Worm (Caenorhabditis elegans) whole organism, early embryonic: ENCODE measurements around the gene dyf-17.
"Not testable (repeated sequence)": the region's sequence is repeated elsewhere in the genome, so short reads cannot be mapped to it uniquely, and the experiment has no call there.

Source experiments
- B0310.2 ChIP-seq: sonication (generic microtip); optimal IDR thresholded peaks from 2 replicates; lab custom pipeline; 2016; ENCODE audit warnings: mild to moderate bottlenecking, missing genetic modification characterization, missing compliant biosample characterization
- F13C5.2 ChIP-seq: sonication (generic microtip); optimal IDR thresholded peaks from 2 replicates; lab custom pipeline; 2017; ENCODE audit warnings: mild to moderate bottlenecking, missing genetic modification characterization, inconsistent platforms, missing compliant biosample characterization
- aly-1 ChIP-seq: sonication (generic microtip); optimal IDR thresholded peaks from 2 replicates; lab custom pipeline; 2016; ENCODE audit warnings: missing genetic modification characterization, missing compliant biosample characterization
- ama-1 ChIP-seq: fragments of 150-350 bp; optimal IDR thresholded peaks from 2 replicates; lab custom pipeline; 2014
- ceh-13 ChIP-seq: fragments of 200-800 bp; sonication (Bioruptor generic); optimal IDR thresholded peaks from 2 replicates; lab custom pipeline; 2018; ENCODE audit warnings: mild to moderate bottlenecking, missing genetic modification characterization, missing compliant biosample characterization
- ceh-36 ChIP-seq: sonication (generic microtip); optimal IDR thresholded peaks from 2 replicates; lab custom pipeline; 2016; ENCODE audit warnings: missing genetic modification characterization, inconsistent platforms, missing compliant biosample characterization
- ets-7 ChIP-seq: sonication (generic microtip); optimal IDR thresholded peaks from 2 replicates; lab custom pipeline; 2016; ENCODE audit warnings: missing genotype, missing genetic modification characterization, missing compliant biosample characterization
- flt-1 ChIP-seq: fragments of 200-800 bp; sonication (Bioruptor generic); IDR thresholded peaks from 2 replicates; pipeline ENCODE4 v1.3.6; 2022; ENCODE audit warnings: missing genetic modification characterization, missing compliant biosample characterization
- hmbx-1 ChIP-seq: sonication (generic microtip); optimal IDR thresholded peaks from 2 replicates; lab custom pipeline; 2016; ENCODE audit warnings: mild to moderate bottlenecking, missing genetic modification characterization, missing compliant biosample characterization
- hmg-4 ChIP-seq: fragments of 200-800 bp; sonication (Bioruptor generic); optimal IDR thresholded peaks from 2 replicates; lab custom pipeline; 2018; ENCODE audit warnings: mild to moderate bottlenecking, missing genetic modification characterization, missing compliant biosample characterization
- hnd-1 ChIP-seq: sonication (generic microtip); optimal IDR thresholded peaks from 2 replicates; lab custom pipeline; 2016; ENCODE audit warnings: missing genetic modification characterization, missing compliant biosample characterization
- pes-1 ChIP-seq: fragments of 200-800 bp; sonication (Bioruptor generic); IDR thresholded peaks from 2 replicates; pipeline ENCODE4 v1.3.6; 2022; ENCODE audit warnings: missing genetic modification reagents, missing genetic modification characterization, missing compliant biosample characterization
- scrt-1 ChIP-seq: fragments of 200-800 bp; sonication (Bioruptor generic); IDR thresholded peaks from 2 replicates; pipeline ENCODE4 v1.3.6; 2022; ENCODE audit warnings: missing genetic modification characterization, missing compliant biosample characterization
- sea-1 ChIP-seq: fragments of 200-800 bp; sonication (Bioruptor generic); conservative IDR thresholded peaks from 2 replicates; pipeline ENCODE4 v1.3.6; 2022; ENCODE audit warnings: missing genetic modification characterization, missing compliant biosample characterization
- tbx-11 ChIP-seq: fragments of 200-800 bp; sonication (Bioruptor generic); IDR thresholded peaks from 2 replicates; pipeline ENCODE4 v1.3.6; 2022; ENCODE audit warnings: missing genetic modification characterization, missing compliant biosample characterization
- tbx-37 ChIP-seq: fragments of 200-800 bp; sonication (Bioruptor generic); conservative IDR thresholded peaks from 2 replicates; pipeline ENCODE4 v1.3.6; 2022; ENCODE audit warnings: missing genetic modification reagents, missing genetic modification characterization, missing compliant biosample characterization
- tra-4 ChIP-seq: sonication (generic microtip); optimal IDR thresholded peaks from 2 replicates; lab custom pipeline; 2017; ENCODE audit warnings: missing genetic modification characterization, missing compliant biosample characterization

The dyf-17 gene

DNA sequence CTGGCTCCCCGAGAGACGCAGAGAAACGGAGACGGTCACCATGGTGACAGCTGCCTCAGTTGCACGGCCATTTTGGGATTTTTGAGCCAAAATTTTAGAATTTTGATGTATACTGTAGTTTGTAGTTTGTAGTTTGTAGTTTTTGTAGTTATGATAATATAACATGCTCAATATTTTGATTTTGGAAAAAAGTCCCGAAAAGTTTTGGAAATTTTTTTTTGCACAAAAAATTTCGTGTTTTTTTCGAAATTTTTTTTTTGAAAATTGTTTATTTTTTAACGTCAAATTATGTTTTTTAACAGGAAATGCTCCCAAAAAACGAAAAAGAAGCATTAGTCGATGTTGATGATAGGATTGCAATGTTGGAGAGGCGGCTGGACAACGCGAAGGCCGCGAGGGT, at the start of gene dyf-17:
dyf-17 (plus strand) TSS at position 301 of the 400 bp plus-strand sequence.
- TF ChIP-seq hnd-1 (tag; lab: Kevin White, UChicago) (no peak), hmg-4 (GFP tag; lab: Kevin White, UChicago) (no peak), flt-1 (GFP tag; lab: Robert Waterston, UW) (no peak), pes-1 (no peak), ets-7 (tag; lab: Kevin White, UChicago) (no peak), tbx-11 (GFP tag; lab: Robert Waterston, UW) (no peak), B0310.2 (tag; lab: Kevin White, UChicago) (no peak), tra-4 (tag; lab: Kevin White, UChicago) (no peak), ama-1 (lab: Kevin White, UChicago) (no peak), F13C5.2 (no peak), ceh-13 (GFP tag; lab: Kevin White, UChicago) (no peak), hmbx-1 (no peak), tbx-37 (no peak), ceh-36 (tag; lab: Kevin White, UChicago) (no peak), sea-1 (GFP tag; lab: Robert Waterston, UW) (no peak)

DNA sequence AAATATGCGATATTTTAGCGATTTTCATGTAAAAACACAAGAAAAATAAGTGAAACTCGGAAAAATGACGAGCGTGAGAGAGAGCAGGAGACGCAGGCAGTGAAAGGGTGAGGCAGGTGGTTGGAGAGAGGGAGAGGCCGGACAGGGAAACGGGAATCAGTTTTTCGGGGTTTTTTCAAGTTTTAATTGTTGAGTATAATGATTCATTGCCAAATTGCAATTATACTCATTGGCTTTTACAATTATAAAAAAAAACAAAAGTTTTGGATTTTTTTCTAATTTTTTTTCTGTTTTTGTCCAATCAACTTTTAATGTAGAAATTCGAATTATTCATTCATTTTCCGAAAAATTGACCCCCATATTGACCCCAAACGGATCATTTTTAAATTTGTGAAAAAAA, 44.8 kb upstream of the dyf-17 start, which contains the start of gene nhr-95:
nhr-95 (minus strand) TSS at position 101 of the 400 bp plus-strand sequence.
- TF ChIP-seq ets-7 (tag; lab: Kevin White, UChicago) (no peak), scrt-1 (GFP tag; lab: Robert Waterston, UW) (0 out of 2 replicates have a peak, but pooled peaks have one; percentile 55)

DNA sequence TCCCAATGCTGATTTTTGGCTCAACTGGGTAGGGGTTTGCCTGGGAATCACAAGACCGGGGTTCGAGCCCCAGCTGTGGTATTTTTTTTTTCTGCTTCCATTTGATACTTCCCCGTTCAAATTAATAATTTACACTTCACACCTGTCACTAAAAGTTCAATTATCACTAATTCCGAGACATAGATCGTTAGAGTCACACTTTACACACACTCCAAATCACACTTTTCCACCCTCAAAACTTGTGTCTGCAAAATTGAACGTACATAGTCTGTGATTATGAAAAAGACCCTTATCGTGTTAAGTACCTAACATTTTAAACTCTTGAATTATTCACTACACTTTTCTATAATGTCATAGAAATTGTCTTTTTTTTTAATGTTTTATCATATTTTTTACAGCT, 43.5 kb upstream of the dyf-17 start:
- TF ChIP-seq hmg-4 (GFP tag; lab: Kevin White, UChicago) (no peak), F13C5.2 (no peak), ama-1 (lab: Kevin White, UChicago) (no peak), B0310.2 (tag; lab: Kevin White, UChicago) (no peak), ceh-13 (GFP tag; lab: Kevin White, UChicago) (no peak), scrt-1 (GFP tag; lab: Robert Waterston, UW) (no peak), tra-4 (tag; lab: Kevin White, UChicago) (no peak), hnd-1 (tag; lab: Kevin White, UChicago) (no peak), tbx-37 (no peak), hmbx-1 (no peak), sea-1 (GFP tag; lab: Robert Waterston, UW) (no peak), flt-1 (GFP tag; lab: Robert Waterston, UW) (no peak), aly-1 (tag; lab: Kevin White, UChicago) (no peak), ets-7 (tag; lab: Kevin White, UChicago) (no peak), pes-1 (no peak), tbx-11 (GFP tag; lab: Robert Waterston, UW) (no peak), ceh-36 (tag; lab: Kevin White, UChicago) (no peak)

DNA sequence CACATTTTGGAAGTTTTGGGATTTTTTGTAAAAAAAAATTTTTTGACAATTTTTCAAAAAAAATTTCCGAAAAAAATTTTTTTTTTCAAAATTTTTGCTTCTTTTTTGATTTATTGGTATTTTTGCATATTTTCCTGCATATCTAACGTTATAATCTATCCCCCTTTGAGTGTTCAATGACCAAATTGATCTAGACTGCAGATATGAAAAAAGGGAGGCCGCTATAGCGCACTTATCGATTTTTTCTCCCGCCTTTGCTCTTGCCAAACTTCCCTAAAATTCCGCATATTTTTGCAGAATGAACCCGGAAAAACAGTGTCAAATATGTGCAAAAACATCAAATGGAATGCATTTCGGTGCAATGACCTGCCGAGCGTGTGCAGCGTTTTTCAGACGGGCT, 39.9 kb upstream of the dyf-17 start, which contains the start of gene nhr-145:
nhr-145 (plus strand) TSS at position 298 of the 400 bp plus-strand sequence.
- TF ChIP-seq pes-1 (no peak), ets-7 (tag; lab: Kevin White, UChicago) (no peak), ceh-36 (tag; lab: Kevin White, UChicago) (no peak), hnd-1 (tag; lab: Kevin White, UChicago) (no peak), B0310.2 (tag; lab: Kevin White, UChicago) (no peak), scrt-1 (GFP tag; lab: Robert Waterston, UW) (no peak), aly-1 (tag; lab: Kevin White, UChicago) (no peak), flt-1 (GFP tag; lab: Robert Waterston, UW) (no peak), tra-4 (tag; lab: Kevin White, UChicago) (no peak), hmg-4 (GFP tag; lab: Kevin White, UChicago) (no peak), sea-1 (GFP tag; lab: Robert Waterston, UW) (no peak), ceh-13 (GFP tag; lab: Kevin White, UChicago) (no peak)

DNA sequence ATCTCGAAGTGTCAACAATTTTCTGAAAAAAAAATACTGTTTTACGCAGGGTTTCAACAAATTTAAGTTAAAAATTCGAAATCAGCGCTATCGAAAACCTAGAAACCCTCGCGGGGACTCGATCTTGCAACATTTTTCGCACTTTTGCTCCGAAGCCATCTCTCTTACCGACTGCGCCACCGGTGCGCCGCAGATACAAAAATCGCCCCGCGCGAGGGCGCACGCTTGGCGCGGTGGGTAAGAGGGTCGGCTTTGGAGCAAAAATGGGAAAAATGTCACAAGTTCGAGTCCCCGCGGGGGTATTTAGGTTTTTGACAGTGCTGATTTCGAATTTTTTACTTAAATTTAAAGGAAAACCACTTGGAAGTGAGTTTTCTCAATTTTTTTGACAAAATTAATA, 36.4 kb upstream of the dyf-17 start:
- no peak for TF ChIP-seq ets-7 (tag; lab: Kevin White, UChicago)
- no peak for TF ChIP-seq ama-1 (lab: Kevin White, UChicago)
- TF ChIP-seq sea-1 (GFP tag; lab: Robert Waterston, UW), result no peak
- no peak for TF ChIP-seq tbx-37
- TF ChIP-seq scrt-1 (GFP tag; lab: Robert Waterston, UW), result no peak
- no peak for TF ChIP-seq tra-4 (tag; lab: Kevin White, UChicago)
- no peak for TF ChIP-seq flt-1 (GFP tag; lab: Robert Waterston, UW)
- no peak for TF ChIP-seq pes-1
- no peak for TF ChIP-seq B0310.2 (tag; lab: Kevin White, UChicago)
- TF ChIP-seq tbx-11 (GFP tag; lab: Robert Waterston, UW), result no peak
- no peak for TF ChIP-seq ceh-36 (tag; lab: Kevin White, UChicago)
- TF ChIP-seq hnd-1 (tag; lab: Kevin White, UChicago), result no peak

DNA sequence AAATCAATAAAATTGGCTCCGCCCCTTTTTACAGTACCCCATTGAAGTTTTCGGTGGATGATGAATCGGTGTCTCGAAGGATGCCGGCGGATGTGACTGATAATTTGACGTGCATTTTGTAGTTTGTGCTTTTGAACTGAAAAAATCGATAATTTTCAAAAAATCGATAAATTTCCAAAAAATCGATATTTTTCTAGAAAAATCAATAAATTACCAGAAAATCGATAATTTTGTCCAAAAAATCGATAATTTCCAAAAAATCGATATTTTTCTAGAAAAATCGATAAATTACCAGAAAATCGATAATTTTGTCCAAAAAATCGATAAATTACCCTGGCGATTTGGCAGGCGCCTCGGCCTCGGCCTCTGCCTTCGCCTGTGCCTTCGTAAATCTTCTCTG, 27.8 kb upstream of the dyf-17 start:
- TF ChIP-seq tbx-37 (no peak), ceh-36 (tag; lab: Kevin White, UChicago) (no peak), hmbx-1 (no peak), hmg-4 (GFP tag; lab: Kevin White, UChicago) (no peak), pes-1 (no peak), hnd-1 (tag; lab: Kevin White, UChicago) (no peak)

DNA sequence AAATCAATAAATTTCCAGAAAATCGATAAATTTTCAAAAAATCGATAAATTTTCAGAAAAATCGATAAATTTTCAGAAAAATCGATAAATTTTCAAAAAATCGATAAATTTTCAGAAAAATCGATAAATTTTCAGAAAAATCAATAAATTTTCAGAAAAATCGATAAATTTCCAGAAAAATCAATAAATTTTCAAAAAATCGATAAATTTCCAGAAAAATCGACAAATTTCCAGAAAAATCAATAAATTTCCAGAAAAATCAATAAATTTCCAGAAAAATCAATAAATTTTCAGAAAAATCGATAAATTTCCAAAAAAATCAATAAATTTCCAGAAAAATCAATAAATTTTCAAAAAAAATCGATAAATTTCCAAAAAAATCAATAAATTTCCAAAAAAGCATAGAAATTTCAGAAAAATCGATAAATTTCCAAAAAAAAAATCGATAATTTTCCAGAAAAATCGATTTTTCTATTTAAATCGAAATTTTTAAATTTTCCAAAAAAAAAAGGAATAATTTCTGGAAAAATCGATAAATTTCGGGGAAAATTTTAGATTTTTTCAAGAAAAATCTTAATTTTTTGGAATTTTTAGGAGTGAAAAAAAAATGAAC, 25.6 kb upstream of the dyf-17 start, which contains the start of gene zhp-4:
zhp-4 (minus strand) TSS at position 198 of the 613 bp plus-strand sequence.
- TF ChIP-seq ama-1 (lab: Kevin White, UChicago); B0310.2 (tag; lab: Kevin White, UChicago); tra-4 (tag; lab: Kevin White, UChicago): not testable (repeated sequence)
